Worm (Caenorhabditis elegans) whole organism, mixed stage, embryonic: ENCODE measurements around the gene gen-1.

Experiments
- M03D4.4 ChIP-seq: sonication (generic microtip); optimal IDR thresholded peaks from 2 replicates; lab custom pipeline; 2017; ENCODE audit warnings: mild to moderate bottlenecking, missing genetic modification characterization, missing compliant biosample characterization
- bed-3 ChIP-seq: fragments of 200-800 bp; sonication (Bioruptor generic); optimal IDR thresholded peaks from 3 replicates; lab custom pipeline; 2018; ENCODE audit warnings: mild to moderate bottlenecking, missing genetic modification characterization, moderate library complexity, missing compliant biosample characterization
- blmp-1 ChIP-seq: fragments of 150-350 bp; optimal IDR thresholded peaks from 2 replicates; lab custom pipeline; 2014; ENCODE audit warnings: missing biosample characterization, missing genetic modification characterization
- ceh-39 ChIP-seq: fragments of 150-350 bp; optimal IDR thresholded peaks from 2 replicates; lab custom pipeline; 2014; ENCODE audit warnings: missing biosample characterization, missing genetic modification characterization
- ceh-43 ChIP-seq: fragments of 200-800 bp; sonication (Bioruptor generic); optimal IDR thresholded peaks from 2 replicates; lab custom pipeline; 2018; ENCODE audit warnings: mild to moderate bottlenecking, missing genetic modification characterization, moderate library complexity, missing compliant biosample characterization
- ceh-83 ChIP-seq: fragments of 200-800 bp; sonication (Bioruptor generic); optimal IDR thresholded peaks from 2 replicates; lab custom pipeline; 2018; ENCODE audit warnings: mild to moderate bottlenecking, missing genetic modification characterization, missing compliant biosample characterization
- ces-1 ChIP-seq: fragments of 150-350 bp; optimal IDR thresholded peaks from 2 replicates; lab custom pipeline; 2014; ENCODE audit warnings: missing biosample characterization, missing genetic modification reagents, missing genetic modification characterization
- cnd-1 ChIP-seq: fragments of 200-800 bp; sonication (Bioruptor generic); optimal IDR thresholded peaks from 2 replicates; lab custom pipeline; 2018; ENCODE audit warnings: mild to moderate bottlenecking, missing genetic modification characterization, missing compliant biosample characterization
- drap-1 ChIP-seq: fragments of 200-800 bp; sonication (Bioruptor generic); optimal IDR thresholded peaks from 3 replicates; lab custom pipeline; 2018; ENCODE audit warnings: mild to moderate bottlenecking, missing genetic modification characterization, missing compliant biosample characterization
- elt-1 ChIP-seq: sonication (generic microtip); optimal IDR thresholded peaks from 2 replicates; lab custom pipeline; 2017; ENCODE audit warnings: missing genetic modification characterization, mild to moderate bottlenecking, missing compliant biosample characterization, antibody characterized with exemption, moderate library complexity, borderline replicate concordance; ENCODE audit not compliant: insufficient read depth
- elt-3 ChIP-seq: fragments of 150-350 bp; optimal IDR thresholded peaks from 2 replicates; lab custom pipeline; 2014; ENCODE audit warnings: missing biosample characterization, missing genetic modification characterization
- flh-1 ChIP-seq: fragments of 200-800 bp; sonication (Bioruptor generic); optimal IDR thresholded peaks from 2 replicates; lab custom pipeline; 2018; ENCODE audit warnings: mild to moderate bottlenecking, missing genetic modification characterization, moderate library complexity, missing compliant biosample characterization
- ham-2 ChIP-seq: fragments of 200-800 bp; sonication (Bioruptor generic); optimal IDR thresholded peaks from 2 replicates; lab custom pipeline; 2018; ENCODE audit warnings: mild to moderate bottlenecking, missing genetic modification characterization, missing compliant biosample characterization
- hlh-1 ChIP-seq: fragments of 150-350 bp; optimal IDR thresholded peaks from 2 replicates; lab custom pipeline; 2014; ENCODE audit warnings: missing biosample characterization, missing genetic modification reagents, missing genetic modification characterization
- lin-13 ChIP-seq: fragments of 150-350 bp; optimal IDR thresholded peaks from 2 replicates; lab custom pipeline; 2014; ENCODE audit warnings: missing biosample characterization, missing genetic modification characterization
- lin-32 ChIP-seq: fragments of 200-800 bp; sonication (Bioruptor generic); optimal IDR thresholded peaks from 2 replicates; lab custom pipeline; 2018; ENCODE audit warnings: mild to moderate bottlenecking, missing genetic modification characterization, missing compliant biosample characterization
- lsy-2 ChIP-seq: fragments of 150-350 bp; optimal IDR thresholded peaks from 2 replicates; lab custom pipeline; 2014; ENCODE audit warnings: missing biosample characterization, missing genetic modification characterization
- mab-5 ChIP-seq: fragments of 150-350 bp; optimal IDR thresholded peaks from 2 replicates; lab custom pipeline; 2014; ENCODE audit warnings: missing biosample characterization, missing genetic modification characterization
- mls-2 ChIP-seq: sonication (generic microtip); optimal IDR thresholded peaks from 2 replicates; lab custom pipeline; 2016; ENCODE audit warnings: mild to moderate bottlenecking, missing genetic modification characterization, moderate library complexity, missing compliant biosample characterization
- nhr-12 ChIP-seq: fragments of 150-350 bp; optimal IDR thresholded peaks from 2 replicates; lab custom pipeline; 2014; ENCODE audit warnings: missing biosample characterization, missing genetic modification characterization
- nhr-2 ChIP-seq: fragments of 150-350 bp; optimal IDR thresholded peaks from 2 replicates; lab custom pipeline; 2014; ENCODE audit warnings: missing biosample characterization, missing genetic modification characterization
- nhr-28 ChIP-seq: fragments of 150-350 bp; optimal IDR thresholded peaks from 2 replicates; lab custom pipeline; 2014; ENCODE audit warnings: missing biosample characterization, missing genetic modification characterization
- nhr-76 ChIP-seq: sonication (generic microtip); optimal IDR thresholded peaks from 2 replicates; lab custom pipeline; 2017; ENCODE audit warnings: missing biosample characterization, missing genetic modification characterization
- pha-4 ChIP-seq: fragments of 150-350 bp; optimal IDR thresholded peaks from 2 replicates; lab custom pipeline; 2018; ENCODE audit warnings: missing biosample characterization, missing genetic modification reagents, missing genetic modification characterization
- sem-2 ChIP-seq: fragments of 200-800 bp; sonication (Bioruptor generic); optimal IDR thresholded peaks from 2 replicates; lab custom pipeline; 2018; ENCODE audit warnings: mild to moderate bottlenecking, missing genetic modification characterization, missing compliant biosample characterization
- snpc-4 ChIP-seq: fragments of 150-350 bp; optimal IDR thresholded peaks from 2 replicates; lab custom pipeline; 2014; ENCODE audit warnings: missing biosample characterization, missing genetic modification characterization
- sptf-1 ChIP-seq: sonication (generic microtip); optimal IDR thresholded peaks from 2 replicates; lab custom pipeline; 2017; ENCODE audit warnings: mild to moderate bottlenecking, missing genetic modification characterization, moderate library complexity, missing compliant biosample characterization
- tbx-8 ChIP-seq: fragments of 200-800 bp; sonication (Bioruptor generic); optimal IDR thresholded peaks from 2 replicates; lab custom pipeline; 2018; ENCODE audit warnings: mild to moderate bottlenecking, missing genetic modification characterization, moderate library complexity, missing compliant biosample characterization
- unc-120 ChIP-seq: sonication (generic microtip); optimal IDR thresholded peaks from 2 replicates; lab custom pipeline; 2017; ENCODE audit warnings: missing genetic modification characterization, missing compliant biosample characterization; ENCODE audit not compliant: poor library complexity, severe bottlenecking
- zip-8 ChIP-seq: fragments of 150-350 bp; optimal IDR thresholded peaks from 2 replicates; lab custom pipeline; 2014; ENCODE audit warnings: missing biosample characterization, missing genetic modification characterization
- ztf-11 ChIP-seq: fragments of 150-350 bp; optimal IDR thresholded peaks from 2 replicates; lab custom pipeline; 2014; ENCODE audit warnings: missing biosample characterization, missing genetic modification characterization

The gen-1 gene

DNA sequence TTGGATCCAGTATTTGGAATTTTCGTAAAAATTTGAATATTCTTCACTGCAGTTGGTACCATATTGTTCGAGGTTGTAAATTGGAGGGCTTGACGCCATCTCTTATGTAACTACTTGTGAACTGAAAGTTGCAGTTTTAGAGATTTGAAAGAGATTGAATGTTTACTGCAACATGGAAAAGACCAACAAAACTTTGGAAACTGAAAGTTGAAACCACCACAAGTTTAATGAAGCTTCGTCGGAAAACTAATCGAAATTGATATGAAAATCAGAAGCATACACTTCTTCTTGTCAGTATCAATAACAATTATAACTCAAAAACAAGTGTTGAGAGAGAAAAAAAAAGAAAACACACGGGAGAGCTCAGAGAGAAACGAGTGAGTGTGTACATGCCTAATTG, 20.1 kb upstream of the gen-1 start, which contains the start of gene srg-7:
TSS of gene srg-7 (minus strand) at position 101 of the 400 bp plus-strand sequence.
- TF ChIP-seq drap-1 (GFP tag; lab: Kevin White, UChicago) (no peak), ceh-83 (GFP tag; lab: Kevin White, UChicago) (no peak), nhr-2 (tag; lab: Kevin White, UChicago) (no peak), ceh-43 (GFP tag; lab: Kevin White, UChicago) (no peak), mls-2 (tag; lab: Kevin White, UChicago) (no peak), pha-4 (no peak), mab-5 (tag; lab: Kevin White, UChicago) (no peak), ztf-11 (tag; lab: Kevin White, UChicago) (no peak), elt-1 (tag; lab: Kevin White, UChicago) (no peak), snpc-4 (tag; lab: Kevin White, UChicago) (no peak), elt-3 (tag; lab: Kevin White, UChicago) (no peak), lin-32 (GFP tag; lab: Kevin White, UChicago) (no peak), M03D4.4 (no peak), nhr-28 (tag; lab: Kevin White, UChicago) (no peak), ces-1 (GFP tag; lab: Kevin White, UChicago) (no peak), flh-1 (no peak)

DNA sequence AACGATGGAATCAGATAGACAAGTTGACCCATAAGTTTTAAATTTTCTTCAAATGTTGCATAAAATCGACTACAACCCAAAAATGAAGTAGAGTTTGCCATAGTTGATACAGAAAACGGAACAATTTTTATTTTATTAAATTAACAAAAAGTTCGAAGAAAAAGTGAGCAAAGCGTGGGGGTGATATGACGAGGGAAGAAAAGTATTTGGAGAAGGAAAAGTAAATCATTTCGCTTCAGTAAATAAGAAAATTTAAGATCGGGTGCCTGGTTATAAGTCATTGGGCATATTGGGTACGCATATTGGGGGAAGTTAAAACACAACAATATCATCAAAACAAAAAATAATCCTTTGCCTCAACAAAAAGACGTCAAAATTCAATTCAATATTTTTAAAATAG, 18.0 kb upstream of the gen-1 start, which contains the start of gene srg-6:
TSS of gene srg-6 (minus strand) at position 101 of the 400 bp plus-strand sequence.
- TF ChIP-seq sptf-1 (tag; lab: Kevin White, UChicago): no peak
- TF ChIP-seq, all 35 proteins: peak for 0

DNA sequence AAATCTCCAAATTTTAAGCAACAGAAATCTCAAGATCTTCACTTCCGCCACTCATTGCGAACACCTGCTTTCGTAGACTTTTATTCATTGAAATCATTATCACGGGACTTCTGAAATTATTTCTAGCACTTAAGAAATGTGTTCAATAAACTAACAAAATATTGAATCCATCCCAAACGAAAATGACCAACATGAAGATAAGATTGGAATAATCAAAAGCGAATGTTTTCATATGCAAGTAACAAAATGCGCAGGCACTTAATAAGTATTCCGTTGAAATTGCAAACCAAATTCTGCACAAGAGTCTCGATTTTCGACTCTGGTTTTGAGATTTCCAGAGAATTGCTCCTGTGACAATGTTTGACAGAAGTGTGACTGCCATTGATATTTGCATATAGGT, 16.5 kb upstream of the gen-1 start, which contains the start of gene srg-5:
TSS of gene srg-5 (minus strand) at position 101 of the 400 bp plus-strand sequence.
- TF ChIP-seq tbx-8 (GFP tag; lab: Kevin White, UChicago): no peak
- TF ChIP-seq ces-1 (GFP tag; lab: Kevin White, UChicago): no peak
- TF ChIP-seq sptf-1 (tag; lab: Kevin White, UChicago): no peak
- no peak for TF ChIP-seq nhr-12 (tag; lab: Kevin White, UChicago)
- TF ChIP-seq ztf-11 (tag; lab: Kevin White, UChicago): no peak
- TF ChIP-seq nhr-28 (tag; lab: Kevin White, UChicago): no peak
- TF ChIP-seq lin-13: no peak
- TF ChIP-seq lsy-2: no peak
- no peak for TF ChIP-seq hlh-1 (tag; lab: Kevin White, UChicago)
- no peak for TF ChIP-seq cnd-1 (tag; lab: Kevin White, UChicago)
- TF ChIP-seq nhr-76: no peak
- TF ChIP-seq ceh-39 (tag; lab: Kevin White, UChicago): no peak
- no peak for TF ChIP-seq nhr-2 (tag; lab: Kevin White, UChicago)
- no peak for TF ChIP-seq ceh-83 (GFP tag; lab: Kevin White, UChicago)
- no peak for TF ChIP-seq sem-2 (GFP tag; lab: Kevin White, UChicago)
- TF ChIP-seq mab-5 (tag; lab: Kevin White, UChicago): no peak
- no peak for TF ChIP-seq drap-1 (GFP tag; lab: Kevin White, UChicago)
- no peak for TF ChIP-seq snpc-4 (tag; lab: Kevin White, UChicago)

DNA sequence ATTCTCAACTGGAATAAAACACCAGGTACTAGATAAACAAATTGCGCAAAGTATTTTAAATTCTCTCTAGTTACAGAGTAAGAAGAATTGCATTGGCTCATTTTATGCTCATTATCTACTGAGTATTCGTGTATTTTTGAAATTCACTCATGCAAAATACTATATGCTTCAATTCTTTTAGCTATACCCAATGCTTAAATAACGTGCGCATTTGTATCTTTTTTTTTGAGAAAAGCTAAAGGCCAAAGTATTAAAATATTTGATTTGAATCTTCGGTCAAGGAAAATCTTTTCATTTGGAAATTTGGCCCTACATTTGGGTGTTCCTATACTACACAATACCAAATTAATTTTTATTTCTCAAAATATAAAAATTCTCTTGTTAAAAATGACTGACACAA, 14.0 kb upstream of the gen-1 start, which contains the start of gene srg-4:
TSS of gene srg-4 (minus strand) at position 101 of the 400 bp plus-strand sequence.
- TF ChIP-seq nhr-28 (tag; lab: Kevin White, UChicago) (no peak), zip-8 (tag; lab: Kevin White, UChicago) (no peak), cnd-1 (tag; lab: Kevin White, UChicago) (no peak), pha-4 (no peak), mls-2 (tag; lab: Kevin White, UChicago) (no peak), lsy-2 (no peak), unc-120 (tag; lab: Kevin White, UChicago) (no peak), M03D4.4 (no peak), bed-3 (no peak), ceh-39 (tag; lab: Kevin White, UChicago) (no peak), sptf-1 (tag; lab: Kevin White, UChicago) (no peak), nhr-2 (tag; lab: Kevin White, UChicago) (no peak), sem-2 (GFP tag; lab: Kevin White, UChicago) (no peak), ces-1 (GFP tag; lab: Kevin White, UChicago) (no peak)

DNA sequence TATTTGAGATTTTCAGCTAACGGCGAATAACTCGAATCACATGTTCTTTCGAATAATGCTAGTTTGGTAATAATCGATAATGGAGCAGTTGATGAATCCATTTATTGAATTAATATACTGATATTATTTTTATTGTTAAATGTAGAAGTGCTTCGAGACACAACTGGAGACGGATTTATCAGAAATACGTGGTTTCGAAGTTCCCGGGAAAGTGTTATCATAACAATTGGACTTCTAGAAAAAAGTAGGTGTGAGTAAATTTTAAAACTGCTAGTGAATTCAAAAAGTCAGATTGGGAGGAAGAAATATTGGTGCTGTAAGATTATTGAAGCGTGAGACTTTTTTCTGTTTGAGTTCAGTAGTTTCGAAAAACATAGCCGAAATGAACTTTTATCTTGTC, 12.2 kb upstream of the gen-1 start, which contains the start of gene srg-2:
TSS of gene srg-2 (minus strand) at position 101 of the 400 bp plus-strand sequence.
- TF ChIP-seq ceh-39 (tag; lab: Kevin White, UChicago) (no peak), sem-2 (GFP tag; lab: Kevin White, UChicago) (no peak), sptf-1 (tag; lab: Kevin White, UChicago) (no peak), M03D4.4 (no peak), ceh-43 (GFP tag; lab: Kevin White, UChicago) (no peak), bed-3 (no peak), ham-2 (GFP tag; lab: Kevin White, UChicago) (no peak), drap-1 (GFP tag; lab: Kevin White, UChicago) (no peak), pha-4 (no peak), snpc-4 (tag; lab: Kevin White, UChicago) (no peak), blmp-1 (tag; lab: Kevin White, UChicago) (no peak)
- TF ChIP-seq, all 35 proteins: peak for 0
